Fruit fly (Drosophila melanogaster) whole organism, prepupa: ENCODE data around the gene CG15200.
A peak's percentile ranks its signal among the peaks of the same experiment; 100 is the strongest.

Source experiments
- Blimp-1 ChIP-seq: fragments of 200-800 bp; sonication (Bioruptor generic); optimal IDR thresholded peaks from 3 replicates; lab custom pipeline; 2017; ENCODE audit warnings: missing biosample characterization, missing genetic modification characterization, mild to moderate bottlenecking, moderate library complexity, missing genetic modification reagents
- CG10631 ChIP-seq: fragments of 200-800 bp; sonication (Bioruptor generic); optimal IDR thresholded peaks from 2 replicates; lab custom pipeline; 2016; ENCODE audit warnings: missing biosample characterization, missing genetic modification characterization
- CG10669 ChIP-seq: fragments of 200-800 bp; sonication (Bioruptor generic); optimal IDR thresholded peaks from 3 replicates; lab custom pipeline; 2018; ENCODE audit warnings: missing biosample characterization, mild to moderate bottlenecking, missing genetic modification characterization, moderate library complexity
- CG11294 ChIP-seq: fragments of 200-800 bp; sonication (Bioruptor generic); IDR thresholded peaks from 2 replicates; pipeline ENCODE4 v1.3.6; 2022; ENCODE audit warnings: missing biosample characterization, missing genetic modification characterization
- CG11902 ChIP-seq: fragments of 200-800 bp; sonication (Bioruptor generic); optimal IDR thresholded peaks from 3 replicates; lab custom pipeline; 2016; ENCODE audit warnings: missing biosample characterization, missing genetic modification characterization
- CG15336 ChIP-seq: fragments of 200-800 bp; sonication (Bioruptor generic); IDR thresholded peaks from 2 replicates; pipeline ENCODE4 v1.3.6; 2022; ENCODE audit warnings: missing biosample characterization, missing genetic modification characterization
- CG16779 ChIP-seq: fragments of 200-800 bp; sonication (Bioruptor generic); optimal IDR thresholded peaks from 3 replicates; lab custom pipeline; 2017; ENCODE audit warnings: missing biosample characterization, mild to moderate bottlenecking, missing genetic modification characterization
- CG31627 ChIP-seq: fragments of 200-800 bp; sonication (Bioruptor generic); optimal IDR thresholded peaks from 3 replicates; lab custom pipeline; 2016; ENCODE audit warnings: missing biosample characterization, missing genetic modification characterization
- CG32006 ChIP-seq: fragments of 200-800 bp; sonication (Bioruptor generic); optimal IDR thresholded peaks from 3 replicates; lab custom pipeline; 2017; ENCODE audit warnings: missing biosample characterization, mild to moderate bottlenecking, missing genetic modification characterization
- CG34406 ChIP-seq: fragments of 200-800 bp; sonication (Bioruptor generic); optimal IDR thresholded peaks from 3 replicates; lab custom pipeline; 2016; ENCODE audit warnings: missing biosample characterization, missing genetic modification characterization
- CG6163 ChIP-seq: fragments of 200-800 bp; sonication (Bioruptor generic); IDR thresholded peaks from 3 replicates; pipeline ENCODE4 v1.3.6; 2022; ENCODE audit warnings: missing biosample characterization, missing genetic modification characterization
- CG6276 ChIP-seq: fragments of 200-800 bp; sonication (Bioruptor generic); optimal IDR thresholded peaks from 2 replicates; lab custom pipeline; 2017; ENCODE audit warnings: missing biosample characterization, mild to moderate bottlenecking, missing genetic modification characterization
- CG6792 ChIP-seq: fragments of 200-800 bp; sonication (Bioruptor generic); optimal IDR thresholded peaks from 3 replicates; lab custom pipeline; 2016; ENCODE audit warnings: missing biosample characterization, missing genetic modification characterization
- CG6808 ChIP-seq: fragments of 200-800 bp; sonication (Bioruptor generic); optimal IDR thresholded peaks from 3 replicates; lab custom pipeline; 2017; ENCODE audit warnings: missing biosample characterization, missing genetic modification characterization, mild to moderate bottlenecking, moderate library complexity, missing genetic modification reagents
- CG6854 ChIP-seq: fragments of 200-800 bp; sonication (Bioruptor generic); optimal IDR thresholded peaks from 2 replicates; lab custom pipeline; 2017; ENCODE audit warnings: missing biosample characterization, mild to moderate bottlenecking, missing genetic modification characterization
- CG7368 ChIP-seq: fragments of 200-800 bp; sonication (Bioruptor generic); optimal IDR thresholded peaks from 3 replicates; lab custom pipeline; 2016; ENCODE audit warnings: missing biosample characterization, missing genetic modification characterization
- CG8119 ChIP-seq: fragments of 200-800 bp; sonication (Bioruptor generic); IDR thresholded peaks from 3 replicates; pipeline ENCODE4 v1.3.6; 2022; ENCODE audit warnings: missing biosample characterization, missing genetic modification characterization
- CG8632 ChIP-seq: fragments of 200-800 bp; sonication (Bioruptor generic); optimal IDR thresholded peaks from 3 replicates; lab custom pipeline; 2016; ENCODE audit warnings: missing biosample characterization, missing genetic modification characterization
- CG9139 ChIP-seq: fragments of 200-800 bp; sonication (Bioruptor generic); optimal IDR thresholded peaks from 3 replicates; lab custom pipeline; 2017; ENCODE audit warnings: missing biosample characterization, mild to moderate bottlenecking, missing genetic modification characterization
- Eip78C ChIP-seq: fragments of 200-800 bp; sonication (Bioruptor generic); peaks from one replicate; lab custom pipeline; 2016; ENCODE audit warnings: missing biosample characterization, missing genetic modification characterization
- Eip93F ChIP-seq: fragments of 200-800 bp; sonication (Bioruptor generic); optimal IDR thresholded peaks from 2 replicates; lab custom pipeline; 2016; ENCODE audit warnings: missing biosample characterization, mild to moderate bottlenecking, missing genetic modification characterization
- Ets21C ChIP-seq: fragments of 200-800 bp; sonication (Bioruptor generic); optimal IDR thresholded peaks from 3 replicates; lab custom pipeline; 2016; ENCODE audit warnings: missing biosample characterization, missing genetic modification characterization
- Hr38 ChIP-seq: sonication (Bioruptor generic); optimal IDR thresholded peaks from 2 replicates; lab custom pipeline; 2016; ENCODE audit warnings: missing biosample characterization, missing genetic modification characterization
- Hr39 ChIP-seq: fragments of 200-800 bp; sonication (Bioruptor generic); optimal IDR thresholded peaks from 2 replicates; lab custom pipeline; 2016; ENCODE audit warnings: missing biosample characterization, missing genetic modification characterization
- Met ChIP-seq: fragments of 200-800 bp; sonication (Bioruptor generic); optimal IDR thresholded peaks from 3 replicates; lab custom pipeline; 2016; ENCODE audit warnings: missing biosample characterization, missing genetic modification characterization
- OdsH ChIP-seq: fragments of 200-800 bp; sonication (Bioruptor generic); optimal IDR thresholded peaks from 3 replicates; lab custom pipeline; 2016; ENCODE audit warnings: missing biosample characterization, missing genetic modification characterization
- Smox ChIP-seq: fragments of 200-800 bp; sonication (Bioruptor generic); optimal IDR thresholded peaks from 3 replicates; lab custom pipeline; 2016; ENCODE audit warnings: missing biosample characterization, missing genetic modification characterization
- Sox102F ChIP-seq: fragments of 200-800 bp; sonication (Bioruptor generic); optimal IDR thresholded peaks from 2 replicates; lab custom pipeline; 2016; ENCODE audit warnings: missing biosample characterization, mild to moderate bottlenecking, missing genetic modification characterization
- Sox14 ChIP-seq: fragments of 200-800 bp; sonication (Bioruptor generic); optimal IDR thresholded peaks from 3 replicates; lab custom pipeline; 2016; ENCODE audit warnings: missing biosample characterization, missing genetic modification characterization
- Sox15 ChIP-seq: fragments of 200-800 bp; sonication (Bioruptor generic); optimal IDR thresholded peaks from 3 replicates; lab custom pipeline; 2016; ENCODE audit warnings: missing biosample characterization, missing genetic modification characterization
- achi ChIP-seq: fragments of 200-800 bp; sonication (Bioruptor generic); optimal IDR thresholded peaks from 3 replicates; lab custom pipeline; 2016; ENCODE audit warnings: missing biosample characterization, missing genetic modification characterization
- acj6 ChIP-seq: fragments of 200-800 bp; sonication (Bioruptor generic); optimal IDR thresholded peaks from 3 replicates; lab custom pipeline; 2016; ENCODE audit warnings: missing biosample characterization, missing genetic modification characterization
- cyc ChIP-seq: fragments of 200-800 bp; sonication (Bioruptor generic); optimal IDR thresholded peaks from 3 replicates; lab custom pipeline; 2016; ENCODE audit warnings: missing biosample characterization, missing genetic modification characterization
- dac ChIP-seq: fragments of 200-800 bp; sonication (Bioruptor generic); optimal IDR thresholded peaks from 2 replicates; lab custom pipeline; 2017; ENCODE audit warnings: missing biosample characterization, mild to moderate bottlenecking, missing genetic modification characterization
- dsx ChIP-seq: fragments of 200-800 bp; optimal IDR thresholded peaks from 3 replicates; lab custom pipeline; 2019; ENCODE audit warnings: missing biosample characterization, mild to moderate bottlenecking, missing genetic modification characterization, moderate library complexity; ENCODE audit not compliant: poor library complexity, severe bottlenecking
- eg ChIP-seq: fragments of 200-800 bp; sonication (Bioruptor generic); IDR thresholded peaks from 3 replicates; pipeline ENCODE4 v1.3.6; 2022; ENCODE audit warnings: missing biosample characterization, missing genetic modification characterization
- esn ChIP-seq: fragments of 200-800 bp; sonication (Bioruptor generic); optimal IDR thresholded peaks from 2 replicates; lab custom pipeline; 2016; ENCODE audit warnings: missing biosample characterization, mild to moderate bottlenecking, missing genetic modification characterization, moderate library complexity
- fd85E ChIP-seq: fragments of 200-800 bp; sonication (Bioruptor generic); optimal IDR thresholded peaks from 3 replicates; lab custom pipeline; 2016; ENCODE audit warnings: missing biosample characterization, missing genetic modification characterization
- lz ChIP-seq: fragments of 200-800 bp; sonication (Bioruptor generic); optimal IDR thresholded peaks from 3 replicates; lab custom pipeline; 2016; ENCODE audit warnings: missing biosample characterization, missing genetic modification characterization
- net ChIP-seq: fragments of 200-800 bp; sonication (Bioruptor generic); optimal IDR thresholded peaks from 3 replicates; lab custom pipeline; 2016; ENCODE audit warnings: missing biosample characterization, missing genetic modification characterization
- pdm3 ChIP-seq: fragments of 200-800 bp; sonication (Bioruptor generic); optimal IDR thresholded peaks from 3 replicates; lab custom pipeline; 2016; ENCODE audit warnings: missing biosample characterization, missing genetic modification characterization
- salr ChIP-seq, 2 experiments: fragments of 200-800 bp; sonication (Bioruptor generic); optimal IDR thresholded peaks; 3 replicates each; lab custom pipeline; 2016 to 2018; ENCODE audit warnings: missing biosample characterization in 2 of 2, missing genetic modification characterization in 2 of 2, mild to moderate bottlenecking in 1 of 2
- ss ChIP-seq, 2 experiments: fragments of 200-800 bp; sonication (Bioruptor generic); optimal IDR thresholded peaks; 2 replicates in 1 of 2; 3 replicates in 1 of 2; lab custom pipeline; 2017 to 2018; ENCODE audit warnings: mild to moderate bottlenecking in 2 of 2, missing biosample characterization in 2 of 2, missing genetic modification characterization in 2 of 2, moderate library complexity in 1 of 2
- svp ChIP-seq: fragments of 200-800 bp; sonication (Bioruptor generic); peaks from one replicate; lab custom pipeline; 2016; ENCODE audit warnings: missing biosample characterization, missing genetic modification characterization
- topi ChIP-seq: fragments of 200-800 bp; sonication (Bioruptor generic); optimal IDR thresholded peaks from 3 replicates; lab custom pipeline; 2016; ENCODE audit warnings: missing biosample characterization, missing genetic modification characterization
- vri ChIP-seq: fragments of 200-800 bp; sonication (Bioruptor generic); optimal IDR thresholded peaks from 3 replicates; lab custom pipeline; 2016; ENCODE audit warnings: missing biosample characterization, mild to moderate bottlenecking, missing genetic modification characterization

The CG15200 gene

dm6 chrX:11146598-11147176 lies 36.0 kb upstream of the CG15200 start (continued):
- no peak for TF ChIP-seq CG6854 (GFP tag; lab: Kevin White, UChicago)
- TF ChIP-seq esn (GFP tag; lab: Kevin White, UChicago), result peak; percentile 27
- peak; percentile 51 for TF ChIP-seq topi
- TF ChIP-seq Met (GFP tag; lab: Kevin White, UChicago), result peak; percentile 16
- TF ChIP-seq CG8632 (GFP tag; lab: Kevin White, UChicago), result no peak
- peak; percentile 62 for TF ChIP-seq Eip78C (GFP tag; lab: Kevin White, UChicago)
- TF ChIP-seq Blimp-1 (GFP tag; lab: Kevin White, UChicago), result no peak
- TF ChIP-seq pdm3, result peak; percentile 37
- TF ChIP-seq CG7368 (GFP tag; lab: Kevin White, UChicago), result peak; percentile 30
- peak; percentile 44 for TF ChIP-seq CG10669
- peak; percentile 50 for TF ChIP-seq acj6 (GFP tag; lab: Kevin White, UChicago)
- TF ChIP-seq CG15336, result 0 out of 2 replicates have a peak, but pooled peaks have one; percentile 14
- peak; percentile 20 for TF ChIP-seq Hr39 (GFP tag; lab: Kevin White, UChicago)
- TF ChIP-seq cyc (GFP tag; lab: Kevin White, UChicago), result peak; percentile 1
- TF ChIP-seq Smox, result peak; percentile 8
- TF ChIP-seq dsx (GFP tag; lab: Kevin White, UChicago), result peak; percentile 44
- TF ChIP-seq Sox102F (GFP tag; lab: Kevin White, UChicago), result peak; percentile 20
- TF ChIP-seq vri (GFP tag; lab: Kevin White, UChicago), result no peak
- TF ChIP-seq CG31627 (GFP tag; lab: Kevin White, UChicago), result peak; percentile 30
- TF ChIP-seq Sox14 (GFP tag; lab: Kevin White, UChicago), result peak; percentile 7
- TF ChIP-seq lz, result peak; percentile 15
- TF ChIP-seq, all 60 proteins: peak for 32

DNA sequence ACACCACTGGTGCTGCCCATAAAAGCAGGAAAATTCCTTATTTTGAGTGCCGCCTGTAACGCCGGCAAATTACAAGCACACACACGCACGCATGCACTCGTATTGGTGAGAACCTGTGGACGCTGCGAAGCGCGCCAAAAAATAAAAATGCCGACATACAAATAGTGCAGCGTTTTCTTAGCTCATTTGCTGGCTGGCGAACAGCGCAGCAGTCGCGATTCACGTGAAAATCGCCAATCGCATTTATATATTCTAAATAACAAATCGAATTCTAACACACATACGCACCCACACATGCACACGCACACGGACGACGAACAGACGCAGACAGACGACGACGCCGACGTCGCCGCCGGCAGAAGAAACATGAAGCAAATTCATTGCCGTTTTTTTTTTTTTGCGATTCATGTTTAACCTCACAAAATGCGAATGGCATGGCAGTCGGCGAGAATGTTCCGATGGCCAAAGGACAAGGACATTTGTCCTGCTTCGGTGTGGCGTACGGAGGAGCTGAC lies 35.1 kb upstream of the CG15200 start:
- no peak for TF ChIP-seq cyc (GFP tag; lab: Kevin White, UChicago)
- no peak for TF ChIP-seq CG10631 (GFP tag; lab: Kevin White, UChicago)
- 0 out of 2 replicates have a peak, but pooled peaks have one; percentile 7 for TF ChIP-seq CG15336
- no peak for TF ChIP-seq dsx (GFP tag; lab: Kevin White, UChicago)
- no peak for TF ChIP-seq Ets21C (GFP tag; lab: Kevin White, UChicago)
- TF ChIP-seq achi (GFP tag; lab: Kevin White, UChicago), result no peak
- TF ChIP-seq Eip78C (GFP tag; lab: Kevin White, UChicago), result peak; percentile 30
- TF ChIP-seq net (GFP tag; lab: Kevin White, UChicago), result no peak
- TF ChIP-seq Smox, result no peak
- peak; percentile 3 for TF ChIP-seq CG6808 (GFP tag; lab: Kevin White, UChicago)
- no peak for TF ChIP-seq svp (GFP tag; lab: Kevin White, UChicago)
- 0 out of 3 replicates have a peak, but pooled peaks have one; percentile 5 for TF ChIP-seq CG6163 (GFP tag; lab: Robert Waterston, UW)
- no peak for TF ChIP-seq vri (GFP tag; lab: Kevin White, UChicago)
- TF ChIP-seq CG9139 (GFP tag; lab: Kevin White, UChicago), result no peak
- TF ChIP-seq CG16779, result no peak
- TF ChIP-seq Blimp-1 (GFP tag; lab: Kevin White, UChicago), result no peak
- TF ChIP-seq eg (GFP tag; lab: Robert Waterston, UW), result no peak
- TF ChIP-seq fd85E (GFP tag; lab: Kevin White, UChicago), result no peak
- TF ChIP-seq Eip93F (GFP tag; lab: Kevin White, UChicago), result no peak
- no peak for TF ChIP-seq CG6792 (GFP tag; lab: Kevin White, UChicago)
- no peak for TF ChIP-seq CG8632 (GFP tag; lab: Kevin White, UChicago)
- peak; percentile 13 for TF ChIP-seq CG6276 (GFP tag; lab: Kevin White, UChicago)
- TF ChIP-seq ss (GFP tag; optimal IDR thresholded peaks at IDR 0.05; lab: Kevin White, UChicago), result no peak
- no peak for TF ChIP-seq dac (GFP tag; lab: Kevin White, UChicago)
- no peak for TF ChIP-seq Hr38 (GFP tag; lab: Kevin White, UChicago)
- TF ChIP-seq OdsH, result no peak
- TF ChIP-seq CG11294, result no peak
- TF ChIP-seq lz, result no peak
- TF ChIP-seq Sox102F (GFP tag; lab: Kevin White, UChicago), result peak; percentile 1
- TF ChIP-seq Hr39 (GFP tag; lab: Kevin White, UChicago), result no peak
- no peak for TF ChIP-seq CG34406 (GFP tag; lab: Kevin White, UChicago)
- no peak for TF ChIP-seq CG11902 (GFP tag; lab: Kevin White, UChicago)
- TF ChIP-seq CG31627 (GFP tag; lab: Kevin White, UChicago), result no peak
- no peak for TF ChIP-seq salr (GFP tag; optimal IDR thresholded peaks at IDR 0.05; lab: Kevin White, UChicago)
- TF ChIP-seq CG32006 (GFP tag; lab: Kevin White, UChicago), result no peak
- TF ChIP-seq acj6 (GFP tag; lab: Kevin White, UChicago), result no peak
- TF ChIP-seq CG8119 (GFP tag; lab: Robert Waterston, UW), result peak; percentile 28; the same call in 1 of the 3 replicates
- no peak for TF ChIP-seq CG10669
- no peak for TF ChIP-seq Sox15 (GFP tag; lab: Kevin White, UChicago)
- TF ChIP-seq pdm3, result no peak
- TF ChIP-seq CG7368 (GFP tag; lab: Kevin White, UChicago), result no peak
- no peak for TF ChIP-seq topi
